Worm (Caenorhabditis elegans): ENCODE results near the gene cyp-33E2.

DNA sequence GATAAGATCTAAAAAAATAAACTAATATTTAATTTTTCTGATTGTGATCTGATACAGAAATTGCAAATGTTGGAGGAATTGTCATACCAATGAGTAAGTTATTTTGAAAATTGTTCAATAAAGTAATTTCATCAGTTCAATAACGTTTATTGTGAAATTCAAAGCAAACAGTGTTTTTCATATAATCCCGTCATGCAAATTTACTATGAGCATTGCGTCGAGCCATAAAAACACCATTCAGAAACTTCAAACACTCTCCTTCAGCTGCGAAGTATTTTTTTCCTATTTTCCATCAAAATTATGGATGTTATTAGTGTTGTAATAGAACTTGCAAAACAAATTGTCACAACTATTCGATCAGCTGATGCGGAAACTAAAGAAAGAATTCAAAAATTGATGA is 39.7 kb downstream of the cyp-33E2 start, which contains the start of gene C49C8.8:
- TF ChIP-seq ztf-29 (GFP tag; IDR thresholded peaks at IDR 0.05) (no peak), klf-2 (GFP tag; conservative IDR thresholded peaks at IDR 0.05) (no peak), cog-1 (tag; optimal IDR thresholded peaks at IDR 0.05) (no peak), flt-1 (GFP tag; IDR thresholded peaks at IDR 0.05) (no peak), tab-1 (GFP tag; IDR thresholded peaks at IDR 0.05) (no peak), ref-1 (GFP tag; conservative IDR thresholded peaks at IDR 0.05) (no peak), T22C8.4 (GFP tag; IDR thresholded peaks at IDR 0.05) (no peak)

All from whole organism, midembryonic.